Fruit fly (Drosophila melanogaster) whole organism, embryonic: ENCODE results near the gene spn-B.

Experiments
- B-H1 ChIP-seq: fragments of 200-800 bp; sonication (Bioruptor generic); IDR thresholded peaks from 3 replicates; pipeline ENCODE4 v1.3.6; 2022; ENCODE audit warnings: missing biosample characterization, missing genetic modification characterization
- CG10267 ChIP-seq: fragments of 200-800 bp; sonication (Bioruptor generic); optimal IDR thresholded peaks from 2 replicates; lab custom pipeline; 2018; ENCODE audit warnings: missing biosample characterization, mild to moderate bottlenecking, missing genetic modification characterization, moderate library complexity
- CG10979 ChIP-seq: fragments of 200-800 bp; sonication (Bioruptor generic); optimal IDR thresholded peaks from 2 replicates; lab custom pipeline; 2018; ENCODE audit warnings: missing biosample characterization, mild to moderate bottlenecking, missing genetic modification characterization, moderate library complexity
- CG12071 ChIP-seq: fragments of 200-800 bp; sonication (Bioruptor generic); optimal IDR thresholded peaks from 3 replicates; lab custom pipeline; 2018; ENCODE audit warnings: missing biosample characterization, mild to moderate bottlenecking, missing genetic modification characterization
- CG12659 ChIP-seq: fragments of 200-800 bp; sonication (Bioruptor generic); optimal IDR thresholded peaks from 3 replicates; lab custom pipeline; 2017; ENCODE audit warnings: mild to moderate bottlenecking, missing biosample characterization, missing genetic modification reagents, missing genetic modification characterization
- CG13287 ChIP-seq: fragments of 200-800 bp; sonication (Bioruptor generic); IDR thresholded peaks from 2 replicates; pipeline ENCODE4 v1.3.6; 2022; ENCODE audit warnings: missing biosample characterization, missing genetic modification characterization; ENCODE audit not compliant: partially characterized antibody
- CG13296 ChIP-seq: fragments of 200-800 bp; sonication (Bioruptor generic); optimal IDR thresholded peaks from 3 replicates; lab custom pipeline; 2018; ENCODE audit warnings: missing biosample characterization, mild to moderate bottlenecking, missing genetic modification characterization
- CG1529 ChIP-seq: fragments of 200-800 bp; sonication (Bioruptor generic); optimal IDR thresholded peaks from 3 replicates; lab custom pipeline; 2018; ENCODE audit warnings: missing biosample characterization, missing genetic modification characterization
- CG16813 ChIP-seq: fragments of 200-800 bp; sonication (Bioruptor generic); IDR thresholded peaks from 3 replicates; pipeline ENCODE4 v1.3.6; 2022; ENCODE audit warnings: missing biosample characterization, missing genetic modification characterization; ENCODE audit not compliant: partially characterized antibody
- CG1832 ChIP-seq: fragments of 200-800 bp; sonication (Bioruptor generic); optimal IDR thresholded peaks from 2 replicates; lab custom pipeline; 2017; ENCODE audit warnings: missing biosample characterization, mild to moderate bottlenecking, missing genetic modification characterization, inconsistent platforms
- CG18599 ChIP-seq: fragments of 200-800 bp; sonication (Bioruptor generic); optimal IDR thresholded peaks from 3 replicates; lab custom pipeline; 2017; ENCODE audit warnings: missing biosample characterization, missing genetic modification characterization, mild to moderate bottlenecking, moderate library complexity, missing genetic modification reagents
- CG18764 ChIP-seq: fragments of 200-800 bp; sonication (Bioruptor generic); optimal IDR thresholded peaks from 3 replicates; lab custom pipeline; 2016; ENCODE audit warnings: missing biosample characterization, missing genetic modification characterization
- CG31388 ChIP-seq: fragments of 200-800 bp; sonication (Bioruptor generic); optimal IDR thresholded peaks from 2 replicates; lab custom pipeline; 2016; ENCODE audit warnings: missing biosample characterization, missing genetic modification characterization
- CG4617 ChIP-seq: fragments of 200-800 bp; sonication (Bioruptor generic); optimal IDR thresholded peaks from 3 replicates; lab custom pipeline; 2016; ENCODE audit warnings: missing biosample characterization, missing genetic modification characterization, borderline replicate concordance
- CG4707 ChIP-seq: fragments of 200-800 bp; sonication (Bioruptor generic); optimal IDR thresholded peaks from 2 replicates; lab custom pipeline; 2018; ENCODE audit warnings: missing biosample characterization, mild to moderate bottlenecking, missing genetic modification characterization, moderate library complexity
- CG5953 ChIP-seq: fragments of 200-800 bp; sonication (Bioruptor generic); IDR thresholded peaks from 2 replicates; pipeline ENCODE4 v1.3.6; 2022; ENCODE audit warnings: missing biosample characterization, missing genetic modification characterization
- CG6689 ChIP-seq: fragments of 200-800 bp; sonication (Bioruptor generic); IDR thresholded peaks from 2 replicates; pipeline ENCODE4 v1.3.6; 2022; ENCODE audit warnings: missing biosample characterization, missing genetic modification characterization
- CG7372 ChIP-seq: fragments of 200-800 bp; sonication (Bioruptor generic); IDR thresholded peaks from 2 replicates; pipeline ENCODE4 v1.3.6; 2022; ENCODE audit warnings: missing biosample characterization, missing genetic modification characterization
- CG8281 ChIP-seq: fragments of 200-800 bp; sonication (Bioruptor generic); optimal IDR thresholded peaks from 2 replicates; lab custom pipeline; 2018; ENCODE audit warnings: missing biosample characterization, mild to moderate bottlenecking, missing genetic modification characterization, moderate library complexity
- CG8290 ChIP-seq, 3 experiments: fragments of 200-800 bp; sonication (Bioruptor generic); optimal IDR thresholded peaks; 2 replicates each; lab custom pipeline; 2016 to 2019; ENCODE audit warnings: missing biosample characterization in 3 of 3, missing genetic modification characterization in 3 of 3, mild to moderate bottlenecking in 2 of 3, moderate library complexity in 1 of 3
- CG8478 ChIP-seq: fragments of >200 bp; optimal IDR thresholded peaks from 2 replicates; lab custom pipeline; 2018
- CG8765 ChIP-seq: fragments of 200-800 bp; sonication (Bioruptor generic); IDR thresholded peaks from 2 replicates; pipeline ENCODE4 v1.3.6; 2022; ENCODE audit warnings: missing biosample characterization, missing genetic modification characterization
- CG9876 ChIP-seq: fragments of 200-800 bp; sonication (Bioruptor generic); optimal IDR thresholded peaks from 2 replicates; lab custom pipeline; 2016; ENCODE audit warnings: missing biosample characterization, missing genetic modification characterization
- CoRest ChIP-seq: fragments of 200-800 bp; sonication (Bioruptor generic); optimal IDR thresholded peaks from 3 replicates; lab custom pipeline; 2018; ENCODE audit warnings: missing biosample characterization, mild to moderate bottlenecking, missing genetic modification characterization, moderate library complexity
- Dip3 ChIP-seq: fragments of 200-800 bp; sonication (Bioruptor generic); optimal IDR thresholded peaks from 3 replicates; lab custom pipeline; 2016; ENCODE audit warnings: missing biosample characterization, missing genetic modification characterization
- E2f2 ChIP-seq: fragments of 200-800 bp; sonication (Bioruptor generic); IDR thresholded peaks from 2 replicates; pipeline ENCODE4 v1.3.6; 2022; ENCODE audit warnings: missing biosample characterization, missing genetic modification characterization
- Elba2 ChIP-seq: fragments of 200-800 bp; sonication (Bioruptor generic); optimal IDR thresholded peaks from 3 replicates; lab custom pipeline; 2016; ENCODE audit warnings: missing biosample characterization, missing genetic modification characterization
- Fer1 ChIP-seq: fragments of 200-800 bp; sonication (Bioruptor generic); optimal IDR thresholded peaks from 2 replicates; lab custom pipeline; 2017; ENCODE audit warnings: missing biosample characterization, mild to moderate bottlenecking, missing genetic modification characterization
- Hr39 ChIP-seq: fragments of >200 bp; optimal IDR thresholded peaks from 2 replicates; lab custom pipeline; 2017
- Six4 ChIP-seq: fragments of 200-800 bp; sonication (Bioruptor generic); optimal IDR thresholded peaks from 2 replicates; lab custom pipeline; 2016; ENCODE audit warnings: missing biosample characterization, missing genetic modification characterization
- Spps ChIP-seq: fragments of 200-800 bp; sonication (Bioruptor generic); optimal IDR thresholded peaks from 2 replicates; lab custom pipeline; 2018; ENCODE audit warnings: missing biosample characterization, mild to moderate bottlenecking, missing genetic modification characterization
- Usf ChIP-seq: fragments of 200-800 bp; sonication (Bioruptor generic); optimal IDR thresholded peaks from 2 replicates; lab custom pipeline; 2017; ENCODE audit warnings: missing genotype, missing biosample characterization, missing genetic modification characterization
- abd-A ChIP-seq: fragments of 200-800 bp; sonication (Bioruptor generic); optimal IDR thresholded peaks from 3 replicates; lab custom pipeline; 2019; ENCODE audit warnings: missing biosample characterization, mild to moderate bottlenecking, missing genetic modification characterization, moderate library complexity
- aop ChIP-seq: fragments of 200-800 bp; sonication (Bioruptor generic); IDR thresholded peaks from 2 replicates; pipeline ENCODE4 v1.3.6; 2022; ENCODE audit warnings: missing biosample characterization, missing genetic modification characterization
- disco-r ChIP-seq: fragments of 200-800 bp; sonication (Bioruptor generic); optimal IDR thresholded peaks from 2 replicates; lab custom pipeline; 2016; ENCODE audit warnings: missing biosample characterization, missing genetic modification characterization
- eve ChIP-seq, 2 experiments: fragments of >200 bp; optimal IDR thresholded peaks; 2 replicates each; lab custom pipeline; 2017; ENCODE audit warnings: missing biosample characterization in 2 of 2, missing genetic modification characterization in 2 of 2
- gce ChIP-seq: fragments of 200-800 bp; sonication (Bioruptor generic); IDR thresholded peaks from 3 replicates; pipeline ENCODE4 v1.3.6; 2022; ENCODE audit warnings: missing biosample characterization, missing genetic modification characterization
- h ChIP-seq: fragments of >200 bp; optimal IDR thresholded peaks from 2 replicates; lab custom pipeline; 2017
- her ChIP-seq: fragments of 200-800 bp; sonication (Bioruptor generic); optimal IDR thresholded peaks from 2 replicates; lab custom pipeline; 2016; ENCODE audit warnings: missing biosample characterization, missing genetic modification characterization
- hth ChIP-seq: fragments of >200 bp; optimal IDR thresholded peaks from 2 replicates; lab custom pipeline; 2017; ENCODE audit warnings: inconsistent platforms
- maf-S ChIP-seq: fragments of 200-800 bp; sonication (Bioruptor generic); optimal IDR thresholded peaks from 2 replicates; lab custom pipeline; 2016; ENCODE audit warnings: missing biosample characterization, missing genetic modification characterization
- otp ChIP-seq: fragments of 200-800 bp; sonication (Bioruptor generic); IDR thresholded peaks from 3 replicates; pipeline ENCODE4, ENCODE4 v1.3.6; 2022; ENCODE audit warnings: missing biosample characterization, missing genetic modification characterization
- peb ChIP-seq: fragments of 200-800 bp; sonication (Bioruptor generic); IDR thresholded peaks from 2 replicates; pipeline ENCODE4 v1.3.6; 2022; ENCODE audit warnings: missing biosample characterization, missing genetic modification characterization
- pum ChIP-seq: fragments of 200-800 bp; sonication (Bioruptor generic); optimal IDR thresholded peaks from 2 replicates; lab custom pipeline; 2016; ENCODE audit warnings: missing biosample characterization, missing genetic modification characterization
- ranshi ChIP-seq: fragments of 200-800 bp; sonication (Bioruptor generic); IDR thresholded peaks from 2 replicates; pipeline ENCODE4 v1.3.6; 2022; ENCODE audit warnings: missing biosample characterization, missing genetic modification characterization
- sd ChIP-seq: fragments of 200-800 bp; sonication (Bioruptor generic); optimal IDR thresholded peaks from 3 replicates; lab custom pipeline; 2018; ENCODE audit warnings: missing biosample characterization, mild to moderate bottlenecking, missing genetic modification characterization, moderate library complexity
- sob ChIP-seq: fragments of 200-800 bp; sonication (Bioruptor generic); IDR thresholded peaks from 2 replicates; pipeline ENCODE4 v1.3.6; 2022; ENCODE audit warnings: missing biosample characterization, missing genetic modification characterization
- trem ChIP-seq: fragments of 200-800 bp; optimal IDR thresholded peaks from 3 replicates; lab custom pipeline; 2019; ENCODE audit warnings: missing biosample characterization, mild to moderate bottlenecking, missing genetic modification characterization, moderate library complexity
- tx ChIP-seq: fragments of 200-800 bp; sonication (Bioruptor generic); optimal IDR thresholded peaks from 2 replicates; lab custom pipeline; 2016; ENCODE audit warnings: missing biosample characterization, missing genetic modification characterization
- unc-4 ChIP-seq: fragments of 200-800 bp; sonication (Bioruptor generic); IDR thresholded peaks from 2 replicates; pipeline ENCODE4 v1.3.6; 2022; ENCODE audit warnings: missing biosample characterization, missing genetic modification characterization; ENCODE audit not compliant: partially characterized antibody

spn-B gene

dm6 chr3R:14326250-14327112 lies 1.4 kb upstream of the spn-B start, which contains the start of the genes Afti and ATPsynE (continued):
- TF ChIP-seq abd-A (tag; lab: Kevin White, UChicago) (no peak), sob (peak; percentile 70), gce (GFP tag; lab: Robert Waterston, UW) (0 out of 3 replicates have a peak, but pooled peaks have one; percentile 19), CG6689 (GFP tag; lab: Robert Waterston, UW) (peak; percentile 54), Dip3 (GFP tag; lab: Kevin White, UChicago) (peak; percentile 64), Six4 (GFP tag; lab: Kevin White, UChicago) (peak; percentile 55), Elba2 (GFP tag; lab: Kevin White, UChicago) (peak; percentile 85), unc-4 (GFP tag; lab: Robert Waterston, UW) (peak; percentile 58), aop (GFP tag; lab: Robert Waterston, UW) (0 out of 2 replicates have a peak, but pooled peaks have one; percentile 25), CG4617 (peak; percentile 79), sd (tag; lab: Kevin White, UChicago) (peak; percentile 79), CG12071 (GFP tag; lab: Kevin White, UChicago) (no peak), CoRest (tag; lab: Kevin White, UChicago) (peak; percentile 79), trem (tag; lab: Kevin White, UChicago) (peak; percentile 74), ranshi (peak; percentile 74), her (GFP tag; lab: Kevin White, UChicago) (peak; percentile 22), hth (lab: Kevin White, UChicago) (no peak), Fer1 (peak; percentile 36), CG12659 (GFP tag; lab: Kevin White, UChicago) (peak; percentile 77), otp (GFP tag; lab: Robert Waterston, UW) (0 out of 3 replicates have a peak, but pooled peaks have one; percentile 5), CG13287 (GFP tag; lab: Robert Waterston, UW) (peak; percentile 65), CG8290 (GFP tag; optimal IDR thresholded peaks at IDR 0.05; lab: Kevin White, UChicago) (no peak), CG8290 (tag; optimal IDR thresholded peaks at IDR 0.05; lab: Kevin White, UChicago) (no peak), CG9876 (peak; percentile 62), CG18599 (GFP tag; lab: Kevin White, UChicago) (no peak), CG1832 (GFP tag; lab: Kevin White, UChicago) (peak; percentile 55), CG31388 (GFP tag; lab: Kevin White, UChicago) (peak; percentile 49), disco-r (no peak), pum (peak; percentile 81), peb (no peak), CG13296 (GFP tag; lab: Kevin White, UChicago) (peak; percentile 73), B-H1 (GFP tag; lab: Robert Waterston, UW) (peak; percentile 59; the same call in 1 of the 3 replicates), CG10267 (tag; lab: Kevin White, UChicago) (peak; percentile 93), E2f2 (GFP tag; lab: Robert Waterston, UW) (peak; percentile 68), CG8765 (GFP tag; lab: Robert Waterston, UW) (no peak), CG1529 (GFP tag; lab: Kevin White, UChicago) (no peak), CG18764 (GFP tag; lab: Kevin White, UChicago) (peak; percentile 71), CG8478 (peak; percentile 93), CG16813 (GFP tag; lab: Robert Waterston, UW) (peak; percentile 69), CG4707 (no peak), CG10979 (tag; lab: Kevin White, UChicago) (peak; percentile 46), maf-S (GFP tag; lab: Kevin White, UChicago) (peak; percentile 37), CG5953 (no peak), eve (GFP tag; optimal IDR thresholded peaks at IDR 0.05; lab: Kevin White, UChicago) (no peak), tx (GFP tag; lab: Kevin White, UChicago) (peak; percentile 19), Usf (GFP tag; lab: Kevin White, UChicago) (peak; percentile 33), CG7372 (GFP tag; lab: Robert Waterston, UW) (peak; percentile 62), Spps (no peak), Hr39 (lab: Kevin White, UChicago) (no peak), CG8281 (tag; lab: Kevin White, UChicago) (no peak), h (lab: Kevin White, UChicago) (no peak)
